Worm (Caenorhabditis elegans): ENCODE measurements around the gene C55A6.3.

- TF ChIP-seq F10E7.11 (tag; optimal IDR thresholded peaks at IDR 0.05), result no peak
- TF ChIP-seq unc-62 (GFP tag; optimal IDR thresholded peaks at IDR 0.05), result no peak
- no peak for TF ChIP-seq tlf-1 (GFP tag; optimal IDR thresholded peaks at IDR 0.05)
- TF ChIP-seq nfya-1 (tag; optimal IDR thresholded peaks at IDR 0.05; ENCODE audit: borderline replicate concordance, insufficient read depth), result no peak
- no peak for TF ChIP-seq snpc-4 (GFP tag; optimal IDR thresholded peaks at IDR 0.05)
- no peak for TF ChIP-seq snpc-4 (tag; optimal IDR thresholded peaks at IDR 0.05)
- TF ChIP-seq let-526 (GFP tag; IDR thresholded peaks at IDR 0.05), result no peak
- no peak for TF ChIP-seq ets-4 (GFP tag; optimal IDR thresholded peaks at IDR 0.05)
- TF ChIP-seq nhr-80 (tag; optimal IDR thresholded peaks at IDR 0.05), result no peak
- TF ChIP-seq mes-4 (tag; optimal IDR thresholded peaks at IDR 0.05), result no peak
- TF ChIP-seq madf-3 (GFP tag; IDR thresholded peaks at IDR 0.05), result no peak
- TF ChIP-seq F55B11.4 (tag; optimal IDR thresholded peaks at IDR 0.05; ENCODE audit: borderline replicate concordance, insufficient read depth), result no peak
- TF ChIP-seq F49E8.2 (tag; optimal IDR thresholded peaks at IDR 0.05; ENCODE audit: insufficient read depth), result no peak
These were observed 17.0 kb downstream of the C55A6.3 start, which contains the start of gene htrl-1 for ce11 chrV:11496283-11496682.
